Worm (Caenorhabditis elegans): ENCODE data around the gene Y59A8B.24.

Gene Y59A8B.24

DNA sequence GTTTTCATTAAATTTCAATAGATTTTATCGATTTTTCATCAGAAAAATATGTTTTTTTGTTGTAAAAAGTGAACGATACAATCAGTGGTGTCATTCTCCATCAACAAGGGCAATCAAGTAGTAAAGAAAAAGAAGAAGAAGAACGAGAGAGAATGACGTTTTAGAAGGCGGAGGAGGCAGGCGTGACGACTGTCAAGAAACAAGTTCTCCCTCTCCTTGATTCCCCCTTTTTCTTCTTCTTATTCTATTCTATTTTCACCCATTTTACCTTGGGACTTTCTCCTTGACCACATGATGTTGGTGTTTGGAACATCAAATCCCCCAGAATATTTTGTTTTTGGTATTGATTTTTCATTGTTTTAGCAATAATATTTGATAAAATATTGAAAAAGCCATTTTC is 46.0 kb upstream of the Y59A8B.24 start (continued):
- TF ChIP-seq nhr-71 (tag; optimal IDR thresholded peaks at IDR 0.05), result peak; percentile 12
- TF ChIP-seq pag-3 (tag; optimal IDR thresholded peaks at IDR 0.05; ENCODE audit: borderline replicate concordance, insufficient read depth), result no peak
- TF ChIP-seq egl-27 (tag; optimal IDR thresholded peaks at IDR 0.05), result no peak

DNA sequence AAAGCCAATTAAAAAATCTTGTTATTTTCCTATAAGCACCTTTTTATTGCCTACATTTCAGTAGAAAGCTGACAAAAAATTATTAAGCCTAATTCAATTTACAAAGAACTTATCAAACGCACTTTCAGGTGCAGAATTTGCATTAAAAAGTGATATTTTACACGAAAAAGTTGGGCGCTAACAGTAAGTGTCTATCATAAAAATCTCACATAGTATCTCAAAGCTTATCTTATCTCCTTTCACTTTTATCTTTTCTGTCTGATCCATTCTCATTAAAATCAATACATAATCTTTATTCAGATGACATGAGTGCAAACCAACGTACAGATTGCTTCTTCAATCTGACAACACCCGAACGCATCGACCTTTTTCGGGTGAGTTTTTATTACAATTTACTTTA is 41.7 kb upstream of the Y59A8B.24 start, which contains the start of gene dcar-1:
Gene dcar-1, plus strand, starts transcription at position 301 of the 400 bp plus-strand sequence.
- TF ChIP-seq alr-1 (tag; optimal IDR thresholded peaks at IDR 0.05; ENCODE audit: borderline replicate concordance) (no peak), elt-3 (tag; optimal IDR thresholded peaks at IDR 0.05) (peak in 2 of 6 experiments; percentile 17 to 23), snpc-4 (tag; optimal IDR thresholded peaks at IDR 0.05) (no peak), blmp-1 (tag; optimal IDR thresholded peaks at IDR 0.05) (peak; percentile 75)

DNA sequence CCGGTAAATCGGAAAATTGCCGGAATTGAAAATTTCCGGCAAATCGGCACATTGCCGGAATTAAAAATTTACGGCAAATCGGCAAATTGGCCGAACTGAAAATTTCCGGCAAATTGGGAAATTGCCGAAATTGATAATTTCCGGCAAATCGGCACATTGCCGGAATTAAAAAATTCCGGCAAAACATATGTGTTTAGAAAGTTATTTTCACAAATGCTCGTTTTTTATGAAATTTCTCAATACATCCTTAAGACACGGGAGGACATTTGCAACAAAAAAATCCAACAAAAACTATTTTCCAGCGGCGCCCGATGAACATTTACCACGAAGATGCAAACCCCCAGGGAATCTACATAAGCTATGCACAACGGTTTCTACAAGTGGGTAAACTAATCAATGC is 33.0 kb upstream of the Y59A8B.24 start, which contains the start of gene C06H5.8:
Gene C06H5.8, plus strand, starts transcription at position 301 of the 400 bp plus-strand sequence.
- TF ChIP-seq fkh-8 (tag; optimal IDR thresholded peaks at IDR 0.05), result no peak
- no peak for TF ChIP-seq pax-3 (tag; optimal IDR thresholded peaks at IDR 0.05)
- no peak for TF ChIP-seq snpc-4 (tag; optimal IDR thresholded peaks at IDR 0.05)
- no peak for TF ChIP-seq zip-4 (GFP tag; optimal IDR thresholded peaks at IDR 0.05)
- TF ChIP-seq unc-62 (GFP tag; optimal IDR thresholded peaks at IDR 0.05), result no peak

DNA sequence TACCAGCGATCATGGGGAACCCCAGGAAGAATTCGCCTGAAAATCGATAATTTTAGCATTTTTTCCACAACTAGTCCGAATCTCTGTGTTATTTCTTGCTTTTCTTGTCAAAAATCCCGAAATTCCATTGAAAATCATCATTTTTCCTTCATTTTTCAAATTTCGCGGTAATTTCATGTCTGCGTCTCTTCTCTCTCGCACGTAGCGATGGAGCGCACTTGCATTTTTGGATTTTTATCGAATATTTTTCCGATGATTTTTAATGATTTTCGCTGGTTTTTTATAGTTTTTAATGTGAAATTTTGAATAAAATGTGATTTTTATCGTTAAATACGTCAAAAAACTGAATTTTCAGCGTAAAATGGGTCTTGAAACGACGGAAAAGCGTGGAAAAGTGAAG is 30.3 kb upstream of the Y59A8B.24 start, which contains the start of gene E01B7.2:
Gene E01B7.2, plus strand, starts transcription at position 350 of the 400 bp plus-strand sequence.
- TF ChIP-seq mef-2 (tag; optimal IDR thresholded peaks at IDR 0.05), result no peak
- peak; percentile 18 for TF ChIP-seq C04F5.9 (tag; optimal IDR thresholded peaks at IDR 0.05)
- peak; percentile 32 for TF ChIP-seq aha-1 (tag; optimal IDR thresholded peaks at IDR 0.05)
- no peak for TF ChIP-seq fkh-4 (tag; optimal IDR thresholded peaks at IDR 0.05; ENCODE audit: borderline replicate concordance)
- TF ChIP-seq F16B12.6 (tag; optimal IDR thresholded peaks at IDR 0.05), result peak; percentile 77
- TF ChIP-seq pqm-1 (tag; optimal IDR thresholded peaks at IDR 0.05), result no peak
- no peak for TF ChIP-seq sptf-1 (tag; optimal IDR thresholded peaks at IDR 0.05)
- TF ChIP-seq mab-9 (GFP tag; IDR thresholded peaks at IDR 0.05), result peak; percentile 57; the same call in 1 of the 2 replicates
- TF ChIP-seq efl-1 (optimal IDR thresholded peaks at IDR 0.05), result peak; percentile 99 to 100
- peak; percentile 99 to 100 for TF ChIP-seq efl-1 (GFP tag; optimal IDR thresholded peaks at IDR 0.05 in 1 of 2)
- TF ChIP-seq dsc-1 (tag; optimal IDR thresholded peaks at IDR 0.05), result peak; percentile 80
- peak; percentile 12 for TF ChIP-seq ceh-90 (tag; optimal IDR thresholded peaks at IDR 0.05)
- TF ChIP-seq egl-27 (tag; optimal IDR thresholded peaks at IDR 0.05), result no peak
- peak; percentile 72 for TF ChIP-seq lin-13 (GFP tag; optimal IDR thresholded peaks at IDR 0.05)
- no peak for TF ChIP-seq unc-30 (tag; optimal IDR thresholded peaks at IDR 0.05)
- peak; percentile 46 for TF ChIP-seq egl-13 (tag; optimal IDR thresholded peaks at IDR 0.05)
- peak; percentile 83 for TF ChIP-seq swsn-7 (tag; optimal IDR thresholded peaks at IDR 0.05)
- peak; percentile 67 for TF ChIP-seq irx-1 (tag; optimal IDR thresholded peaks at IDR 0.05)
- peak; percentile 59 for TF ChIP-seq fkh-8 (tag; optimal IDR thresholded peaks at IDR 0.05)
- TF ChIP-seq nhr-19 (GFP tag; conservative IDR thresholded peaks at IDR 0.05), result peak; percentile 80
- peak; percentile 87 for TF ChIP-seq mep-1 (tag; optimal IDR thresholded peaks at IDR 0.05)
- peak; percentile 5 for TF ChIP-seq nhr-237 (tag; optimal IDR thresholded peaks at IDR 0.05)
- TF ChIP-seq ceh-88 (GFP tag; IDR thresholded peaks at IDR 0.05), result peak; percentile 33; the same call in 1 of the 2 replicates
- TF ChIP-seq nhr-47 (tag; optimal IDR thresholded peaks at IDR 0.05), result peak; percentile 91
- TF ChIP-seq ces-1 (GFP tag; optimal IDR thresholded peaks at IDR 0.05), result no peak
- TF ChIP-seq unc-86 (tag; optimal IDR thresholded peaks at IDR 0.05), result peak; percentile 83
- TF ChIP-seq sox-4 (tag; optimal IDR thresholded peaks at IDR 0.05), result peak; percentile 40
- TF ChIP-seq skn-1 (tag; optimal IDR thresholded peaks at IDR 0.05), result peak; percentile 99
- TF ChIP-seq lin-15B (tag; optimal IDR thresholded peaks at IDR 0.05), result peak; percentile 76
- TF ChIP-seq nhr-20 (tag; optimal IDR thresholded peaks at IDR 0.05), result peak; percentile 81
- TF ChIP-seq jun-1 (tag; optimal IDR thresholded peaks at IDR 0.05), result peak; percentile 68
- no peak for TF ChIP-seq Y116A8C.19 (tag; optimal IDR thresholded peaks at IDR 0.05; ENCODE audit: borderline replicate concordance)
- TF ChIP-seq ztf-11 (tag; optimal IDR thresholded peaks at IDR 0.05), result peak in 1 of 2 experiments; percentile 52
- peak; percentile 86 for TF ChIP-seq tbx-2 (tag; optimal IDR thresholded peaks at IDR 0.05)
- TF ChIP-seq ceh-82 (tag; optimal IDR thresholded peaks at IDR 0.05), result peak; percentile 72 to 82 (median 76)
- no peak for TF ChIP-seq nhr-28 (tag; optimal IDR thresholded peaks at IDR 0.05)
- no peak for TF ChIP-seq efl-3 (GFP tag; optimal IDR thresholded peaks at IDR 0.05)
- TF ChIP-seq rnt-1 (tag; optimal IDR thresholded peaks at IDR 0.05), result peak; percentile 90

All from whole organism, L1 larva.